Fruit fly (Drosophila melanogaster) whole organism, adult: ENCODE data around the gene sl.

Experiments used
- CG11617 ChIP-seq: fragments of 200-800 bp; sonication (Bioruptor generic); optimal IDR thresholded peaks from 2 replicates; lab custom pipeline; 2017; ENCODE audit warnings: mild to moderate bottlenecking, missing biosample characterization, missing genetic modification reagents, missing genetic modification characterization
- CG12768 ChIP-seq: fragments of 200-800 bp; sonication (Bioruptor generic); optimal IDR thresholded peaks from 2 replicates; lab custom pipeline; 2017; ENCODE audit warnings: missing biosample characterization, missing genetic modification characterization, mild to moderate bottlenecking, moderate library complexity, missing genetic modification reagents
- CG14711 ChIP-seq: fragments of 200-800 bp; sonication (Bioruptor generic); optimal IDR thresholded peaks from 2 replicates; lab custom pipeline; 2018; ENCODE audit warnings: missing biosample characterization, mild to moderate bottlenecking, missing genetic modification characterization, moderate library complexity
- CG1620 ChIP-seq: fragments of 200-800 bp; sonication (Bioruptor generic); optimal IDR thresholded peaks from 2 replicates; lab custom pipeline; 2016; ENCODE audit warnings: missing biosample characterization, missing genetic modification characterization
- CG33017 ChIP-seq: fragments of 200-800 bp; sonication (Bioruptor generic); optimal IDR thresholded peaks from 2 replicates; lab custom pipeline; 2018; ENCODE audit warnings: missing biosample characterization, mild to moderate bottlenecking, missing genetic modification characterization, moderate library complexity
- CG5204 ChIP-seq: fragments of 200-800 bp; sonication (Bioruptor generic); optimal IDR thresholded peaks from 2 replicates; lab custom pipeline; 2016; ENCODE audit warnings: missing biosample characterization, missing genetic modification characterization
- CG7045 ChIP-seq: fragments of 200-800 bp; sonication (Bioruptor generic); optimal IDR thresholded peaks from 2 replicates; lab custom pipeline; 2017; ENCODE audit warnings: missing biosample characterization, mild to moderate bottlenecking, missing genetic modification characterization
- CG7101 ChIP-seq: fragments of 200-800 bp; sonication (Bioruptor generic); optimal IDR thresholded peaks from 2 replicates; lab custom pipeline; 2018; ENCODE audit warnings: missing biosample characterization, mild to moderate bottlenecking, missing genetic modification characterization, moderate library complexity
- Clk ChIP-seq: fragments of 200-800 bp; sonication (Bioruptor generic); optimal IDR thresholded peaks from 2 replicates; lab custom pipeline; 2017; ENCODE audit warnings: missing biosample characterization, missing genetic modification characterization
- Crg-1 ChIP-seq: fragments of 200-800 bp; sonication (Bioruptor generic); optimal IDR thresholded peaks from 2 replicates; lab custom pipeline; 2016; ENCODE audit warnings: missing biosample characterization, missing genetic modification characterization
- Hr96 ChIP-seq: fragments of 200-800 bp; sonication (Bioruptor generic); optimal IDR thresholded peaks from 2 replicates; lab custom pipeline; 2016; ENCODE audit warnings: missing biosample characterization, missing genetic modification characterization
- Mnt ChIP-seq: fragments of 200-800 bp; sonication (Bioruptor generic); optimal IDR thresholded peaks from 2 replicates; lab custom pipeline; 2016; ENCODE audit warnings: missing biosample characterization, mild to moderate bottlenecking, missing genetic modification characterization
- bab1 ChIP-seq: fragments of 200-800 bp; sonication (Bioruptor generic); optimal IDR thresholded peaks from 3 replicates; lab custom pipeline; 2019; ENCODE audit warnings: missing biosample characterization, mild to moderate bottlenecking, missing genetic modification characterization, moderate library complexity
- cic ChIP-seq: fragments of 200-800 bp; sonication (Bioruptor generic); optimal IDR thresholded peaks from 2 replicates; lab custom pipeline; 2017; ENCODE audit warnings: missing biosample characterization, mild to moderate bottlenecking, missing genetic modification characterization, moderate library complexity
- cnc ChIP-seq, 2 experiments: fragments of >200 bp; optimal IDR thresholded peaks; 2 replicates each; lab custom pipeline; 2017
- kay ChIP-seq: fragments of 200-800 bp; sonication (Bioruptor generic); peaks from one replicate; lab custom pipeline; 2016; ENCODE audit warnings: missing biosample characterization, missing genetic modification characterization, borderline replicate concordance
- ovo ChIP-seq: fragments of 200-800 bp; sonication (Bioruptor generic); optimal IDR thresholded peaks from 2 replicates; lab custom pipeline; 2016; ENCODE audit warnings: missing biosample characterization, missing genetic modification characterization
- pad ChIP-seq: fragments of 200-800 bp; sonication (Bioruptor generic); optimal IDR thresholded peaks from 3 replicates; lab custom pipeline; 2017; ENCODE audit warnings: missing biosample characterization, missing genetic modification characterization, mild to moderate bottlenecking, moderate library complexity, missing genetic modification reagents
- tj ChIP-seq: fragments of 200-800 bp; sonication (Bioruptor generic); optimal IDR thresholded peaks from 3 replicates; lab custom pipeline; 2017; ENCODE audit warnings: missing biosample characterization, mild to moderate bottlenecking, missing genetic modification characterization, moderate library complexity
- toe ChIP-seq: fragments of 200-800 bp; sonication (Bioruptor generic); optimal IDR thresholded peaks from 2 replicates; lab custom pipeline; 2016; ENCODE audit warnings: missing biosample characterization, missing genetic modification characterization

The sl gene

dm6 chrX:16323536-16323935, 26.6 kb upstream of the sl start:
- no peak for TF ChIP-seq cnc (optimal IDR thresholded peaks at IDR 0.05; lab: Kevin White, UChicago)
- TF ChIP-seq Crg-1: no peak
- TF ChIP-seq kay (GFP tag; lab: Kevin White, UChicago): no peak
- no peak for TF ChIP-seq CG7045 (GFP tag; lab: Kevin White, UChicago)
- TF ChIP-seq toe (GFP tag; lab: Kevin White, UChicago): no peak
- no peak for TF ChIP-seq Hr96 (GFP tag; lab: Kevin White, UChicago)
- TF ChIP-seq CG5204 (GFP tag; lab: Kevin White, UChicago): no peak
- no peak for TF ChIP-seq Clk (GFP tag; lab: Kevin White, UChicago)
- TF ChIP-seq cic (GFP tag; lab: Kevin White, UChicago): no peak
- TF ChIP-seq CG1620 (GFP tag; lab: Kevin White, UChicago): no peak
- no peak for TF ChIP-seq CG11617 (GFP tag; lab: Kevin White, UChicago)
- no peak for TF ChIP-seq CG12768
- TF ChIP-seq tj: no peak
- no peak for TF ChIP-seq CG14711 (tag; lab: Kevin White, UChicago)
- no peak for TF ChIP-seq pad
- no peak for TF ChIP-seq ovo (GFP tag; lab: Kevin White, UChicago)
- no peak for TF ChIP-seq bab1 (GFP tag; lab: Kevin White, UChicago)
- TF ChIP-seq CG33017 (tag; lab: Kevin White, UChicago): no peak
- TF ChIP-seq CG7101 (tag; lab: Kevin White, UChicago): no peak

dm6 chrX:16325472-16325871, 24.6 kb upstream of the sl start, which contains the start of gene CalpC:
CalpC (plus strand) TSS chrX:16325763.
- TF ChIP-seq CG5204 (GFP tag; lab: Kevin White, UChicago) (no peak), CG7101 (tag; lab: Kevin White, UChicago) (no peak), pad (no peak), toe (GFP tag; lab: Kevin White, UChicago) (no peak), CG11617 (GFP tag; lab: Kevin White, UChicago) (no peak), CG12768 (no peak), CG14711 (tag; lab: Kevin White, UChicago) (no peak), ovo (GFP tag; lab: Kevin White, UChicago) (no peak)

dm6 chrX:16330659-16331058, 19.5 kb upstream of the sl start, which contains the start of gene CG9919:
CG9919 (minus strand) TSS chrX:16330759.
- no peak for TF ChIP-seq CG33017 (tag; lab: Kevin White, UChicago)

DNA sequence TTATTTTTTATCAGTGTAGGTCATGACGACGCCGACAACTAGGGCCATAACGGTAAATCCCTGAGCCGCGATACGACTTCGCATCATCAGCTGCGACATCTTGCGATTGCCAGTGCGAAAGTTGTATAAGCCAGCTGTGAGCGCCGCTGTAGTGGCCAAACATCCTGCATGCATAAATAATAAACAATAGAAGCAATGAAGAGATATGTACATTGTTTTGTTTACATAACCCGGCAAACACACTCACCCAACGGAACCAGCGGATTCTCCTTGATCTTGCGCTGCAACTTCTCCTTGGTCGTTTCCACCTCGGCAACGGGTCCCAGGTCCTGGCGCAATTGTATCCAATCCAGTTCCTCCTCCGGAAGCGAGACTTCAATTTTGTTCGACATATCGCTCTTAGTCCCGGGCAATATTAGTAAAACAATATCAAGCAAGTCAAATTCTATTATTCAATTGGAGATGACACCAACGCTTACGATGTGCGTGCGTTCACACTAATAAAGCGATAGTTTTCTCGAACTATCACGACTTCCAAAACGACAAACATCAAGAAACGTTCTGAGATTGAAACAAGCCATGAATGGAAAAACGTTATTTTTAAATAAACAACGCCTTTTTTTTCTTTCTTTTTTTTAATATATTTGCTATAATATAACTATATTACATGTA, 18.4 kb upstream of the sl start:
- TF ChIP-seq CG11617 (GFP tag; lab: Kevin White, UChicago): peak; percentile 28
- TF ChIP-seq bab1 (GFP tag; lab: Kevin White, UChicago): peak; percentile 6
- no peak for TF ChIP-seq kay (GFP tag; lab: Kevin White, UChicago)
- TF ChIP-seq Hr96 (GFP tag; lab: Kevin White, UChicago): no peak
- peak; percentile 54 for TF ChIP-seq ovo (GFP tag; lab: Kevin White, UChicago)
- peak; percentile 21 for TF ChIP-seq Mnt
- peak; percentile 11 for TF ChIP-seq pad

- TF ChIP-seq CG5204 (GFP tag; lab: Kevin White, UChicago): peak; percentile 94
- TF ChIP-seq Clk (GFP tag; lab: Kevin White, UChicago): peak; percentile 84
- TF ChIP-seq CG7045 (GFP tag; lab: Kevin White, UChicago): peak; percentile 95
- peak; percentile 92 for TF ChIP-seq Crg-1
- peak; percentile 91 for TF ChIP-seq pad
- TF ChIP-seq Hr96 (GFP tag; lab: Kevin White, UChicago): no peak
- TF ChIP-seq cnc (optimal IDR thresholded peaks at IDR 0.05; lab: Kevin White, UChicago): no peak
- peak; percentile 85 for TF ChIP-seq tj
- peak; percentile 88 for TF ChIP-seq Mnt
- TF ChIP-seq CG7101 (tag; lab: Kevin White, UChicago): peak; percentile 98
- TF ChIP-seq toe (GFP tag; lab: Kevin White, UChicago): peak; percentile 83
- peak; percentile 98 for TF ChIP-seq CG11617 (GFP tag; lab: Kevin White, UChicago)
- peak; percentile 95 for TF ChIP-seq CG33017 (tag; lab: Kevin White, UChicago)
- TF ChIP-seq CG12768: peak; percentile 95
- peak; percentile 95 for TF ChIP-seq bab1 (GFP tag; lab: Kevin White, UChicago)
- TF ChIP-seq CG14711 (tag; lab: Kevin White, UChicago): peak; percentile 94
- peak; percentile 80 for TF ChIP-seq kay (GFP tag; lab: Kevin White, UChicago)
- TF ChIP-seq CG1620 (GFP tag; lab: Kevin White, UChicago): peak; percentile 82
- peak; percentile 95 for TF ChIP-seq ovo (GFP tag; lab: Kevin White, UChicago)
- peak; percentile 83 for TF ChIP-seq cic (GFP tag; lab: Kevin White, UChicago)
Observed at dm6 chrX:16332615-16333288, 17.4 kb upstream of the sl start.

DNA sequence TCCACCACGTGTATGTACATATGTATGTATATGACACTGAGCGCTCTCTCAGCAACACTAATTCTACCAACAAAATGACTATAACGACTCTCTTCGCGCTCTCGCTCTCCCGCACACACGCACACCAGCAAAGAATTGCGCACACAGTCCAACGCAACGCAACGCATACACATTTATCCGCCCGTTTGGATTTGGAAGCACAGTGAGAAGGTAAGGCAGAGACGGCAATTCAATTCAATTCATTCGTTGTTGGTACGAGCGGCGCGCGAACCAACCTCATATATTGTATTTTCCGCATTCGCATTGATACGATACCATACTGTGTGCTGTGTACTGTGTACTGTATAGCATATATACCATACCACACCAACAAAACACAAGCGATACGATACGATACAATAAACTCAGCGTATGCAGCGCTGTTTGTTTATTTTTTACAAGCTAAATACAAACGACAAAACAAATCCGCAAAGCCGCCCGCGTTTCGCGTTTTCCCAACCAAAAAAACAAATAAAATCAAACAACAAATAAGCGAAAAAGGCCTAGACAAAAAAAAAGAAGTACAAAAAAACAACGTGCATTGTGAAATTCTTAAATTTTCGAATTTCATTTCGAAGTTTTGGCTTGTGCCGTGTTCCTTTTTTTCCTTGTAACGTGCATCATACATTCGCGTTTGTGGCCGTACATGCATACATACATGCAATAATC, 16.5 kb upstream of the sl start, which contains the start of the genes CG9921 and Dsp1:
CG9921 (minus strand) TSS at position 167 of the 708 bp plus-strand sequence.
Dsp1 (plus strand) TSS at position 179 of the 708 bp plus-strand sequence.
- TF ChIP-seq Clk (GFP tag; lab: Kevin White, UChicago) (no peak), CG14711 (tag; lab: Kevin White, UChicago) (peak; percentile 22), toe (GFP tag; lab: Kevin White, UChicago) (no peak), ovo (GFP tag; lab: Kevin White, UChicago) (peak; percentile 13), cic (GFP tag; lab: Kevin White, UChicago) (peak; percentile 96), CG33017 (tag; lab: Kevin White, UChicago) (no peak), Mnt (peak; percentile 93), CG11617 (GFP tag; lab: Kevin White, UChicago) (no peak), Crg-1 (no peak), CG7045 (GFP tag; lab: Kevin White, UChicago) (no peak), Hr96 (GFP tag; lab: Kevin White, UChicago) (peak; percentile 20), CG12768 (peak; percentile 38), CG5204 (GFP tag; lab: Kevin White, UChicago) (no peak), CG7101 (tag; lab: Kevin White, UChicago) (peak; percentile 1), CG1620 (GFP tag; lab: Kevin White, UChicago) (peak; percentile 16), bab1 (GFP tag; lab: Kevin White, UChicago) (peak; percentile 24), cnc (optimal IDR thresholded peaks at IDR 0.05; lab: Kevin White, UChicago) (no peak), tj (no peak), kay (GFP tag; lab: Kevin White, UChicago) (peak; percentile 6), pad (no peak)
